Worm (Caenorhabditis elegans) whole organism, L1 larva: ENCODE data around the gene twk-12.

ENCODE experiments used
- elt-2 ChIP-seq: sonication (generic microtip); optimal IDR thresholded peaks from 2 replicates; lab custom pipeline; 2016; ENCODE audit warnings: missing genetic modification characterization, mild to moderate bottlenecking, inconsistent platforms, missing compliant biosample characterization, missing genetic modification reagents
- elt-3 ChIP-seq, 6 experiments: fragments of 150-350 bp in 1 of 6; sonication (generic microtip); optimal IDR thresholded peaks; 2 replicates each; lab custom pipeline; 2017 to 2018; ENCODE audit warnings: missing biosample characterization in 6 of 6, missing genetic modification characterization in 6 of 6, inconsistent platforms in 1 of 6
- pax-3 ChIP-seq: fragments of 200-800 bp; sonication (Bioruptor generic); optimal IDR thresholded peaks from 2 replicates; lab custom pipeline; 2018; ENCODE audit warnings: mild to moderate bottlenecking, missing genetic modification characterization, moderate library complexity, missing compliant biosample characterization
- unc-130 ChIP-seq: fragments of 150-350 bp; optimal IDR thresholded peaks from 2 replicates; lab custom pipeline; 2017; ENCODE audit warnings: missing biosample characterization, missing genetic modification characterization, inconsistent platforms
- zag-1 ChIP-seq: fragments of 150-350 bp; optimal IDR thresholded peaks from 2 replicates; lab custom pipeline; 2014; ENCODE audit warnings: missing biosample characterization, missing genetic modification characterization
- ztf-4 ChIP-seq: fragments of 150-350 bp; optimal IDR thresholded peaks from 2 replicates; lab custom pipeline; 2014; ENCODE audit warnings: missing biosample characterization, missing genetic modification characterization

DNA sequence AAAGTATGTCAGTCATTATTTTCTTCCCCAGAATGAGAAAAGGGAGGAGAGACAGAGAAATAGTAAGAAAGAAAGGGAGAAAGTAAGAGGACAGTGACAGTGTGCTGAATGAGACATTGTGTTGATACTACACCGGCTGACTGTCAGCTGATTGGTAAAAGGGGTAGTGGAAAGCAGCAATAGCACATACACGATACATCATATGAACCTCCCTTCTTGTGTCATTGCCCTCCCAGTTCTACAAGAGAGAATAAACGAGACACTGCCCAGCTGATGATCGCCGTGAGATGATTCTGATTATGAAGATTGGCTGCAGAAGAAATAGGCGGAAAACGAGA lies 52.4 kb downstream of the twk-12 start:
- TF ChIP-seq ztf-4 (tag; lab: Kevin White, UChicago) (peak; percentile 46), zag-1 (tag; lab: Kevin White, UChicago) (no peak), pax-3 (tag; lab: Kevin White, UChicago) (peak; percentile 76), elt-3 (tag; optimal IDR thresholded peaks at IDR 0.05; lab: Kevin White, UChicago) (peak in 2 of 6 experiments; percentile 88 to 89), unc-130 (tag; lab: Kevin White, UChicago) (peak; percentile 86), elt-2 (peak; percentile 53)
